Worm (Caenorhabditis elegans): Measurements from ENCODE around the gene F08D12.2.

Gene F08D12.2

DNA sequence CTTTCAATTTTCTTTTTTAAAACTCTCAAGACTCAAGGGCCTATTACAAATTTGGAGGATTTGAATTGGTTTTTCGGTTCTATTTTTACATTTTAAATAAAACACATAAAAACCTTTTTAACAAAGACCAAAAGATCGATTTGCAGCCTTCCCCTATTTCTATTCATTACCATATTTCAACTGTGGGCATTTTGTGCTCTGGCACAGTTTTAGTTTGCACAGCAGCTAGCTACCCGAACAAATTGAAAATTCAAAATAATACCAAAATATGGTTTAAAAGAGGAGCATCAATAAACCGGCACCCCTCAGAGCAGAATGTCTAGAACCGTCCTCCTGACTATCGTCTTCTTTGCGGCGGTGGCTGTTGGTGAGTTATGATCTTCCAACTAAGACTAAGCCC, at the start of gene F08D12.2:
F08D12.2 (plus strand) TSS at position 301 of the 400 bp plus-strand sequence.
- no peak for TF ChIP-seq nhr-10 (tag; optimal IDR thresholded peaks at IDR 0.05)
- TF ChIP-seq mes-2 (tag; optimal IDR thresholded peaks at IDR 0.05; ENCODE audit: poor library complexity, severe bottlenecking), result no peak
- no peak for TF ChIP-seq dmd-6 (GFP tag; IDR thresholded peaks at IDR 0.05)
- TF ChIP-seq zfp-2 (tag; optimal IDR thresholded peaks at IDR 0.05), result no peak
- no peak for TF ChIP-seq nhr-11 (tag; optimal IDR thresholded peaks at IDR 0.05)
- TF ChIP-seq ceh-62 (tag; optimal IDR thresholded peaks at IDR 0.05), result no peak
- no peak for TF ChIP-seq nhr-77 (tag; optimal IDR thresholded peaks at IDR 0.05)
- no peak for TF ChIP-seq sdz-12 (GFP tag; optimal IDR thresholded peaks at IDR 0.05)
- TF ChIP-seq dmd-8 (GFP tag; IDR thresholded peaks at IDR 0.05), result no peak
- TF ChIP-seq hmg-1.1 (GFP tag; IDR thresholded peaks at IDR 0.05), result no peak
- no peak for TF ChIP-seq nhr-28 (tag; optimal IDR thresholded peaks at IDR 0.05)
- TF ChIP-seq F49E8.2 (tag; optimal IDR thresholded peaks at IDR 0.05; ENCODE audit: borderline replicate concordance), result no peak
- TF ChIP-seq mdl-1 (tag; optimal IDR thresholded peaks at IDR 0.05), result no peak
- no peak for TF ChIP-seq unc-130 (GFP tag; optimal IDR thresholded peaks at IDR 0.05)
- no peak for TF ChIP-seq ama-1 (optimal IDR thresholded peaks at IDR 0.05)
- no peak for TF ChIP-seq daf-12 (tag; optimal IDR thresholded peaks at IDR 0.05)
- no peak for TF ChIP-seq gei-8 (GFP tag; optimal IDR thresholded peaks at IDR 0.05)
- no peak for TF ChIP-seq zip-2 (tag; optimal IDR thresholded peaks at IDR 0.05)
- TF ChIP-seq mxl-3 (GFP tag; optimal IDR thresholded peaks at IDR 0.05), result no peak
- TF ChIP-seq mxl-2 (GFP tag; conservative IDR thresholded peaks at IDR 0.05), result no peak

DNA sequence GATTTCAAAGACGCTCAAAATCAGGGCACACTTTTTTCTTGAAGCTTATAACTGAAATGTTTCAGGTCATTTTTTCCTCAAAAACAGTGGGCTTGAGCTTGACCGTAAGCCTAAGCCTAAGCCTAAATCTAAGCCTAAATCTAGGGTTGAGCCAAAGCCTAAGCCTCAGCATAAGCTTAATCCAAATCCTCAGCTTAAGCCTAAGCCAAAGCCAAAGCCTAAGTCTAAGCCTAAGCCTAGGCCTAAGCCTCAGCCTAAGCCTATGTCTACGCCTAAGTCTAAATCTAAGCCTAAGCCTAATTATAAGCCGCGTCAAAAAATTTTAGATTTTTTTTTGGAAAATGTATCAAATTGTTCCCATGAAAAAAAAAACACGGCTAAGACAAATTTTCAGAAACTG, 47.2 kb upstream of the F08D12.2 start:
- TF ChIP-seq ces-1 (GFP tag; optimal IDR thresholded peaks at IDR 0.05), result no peak

DNA sequence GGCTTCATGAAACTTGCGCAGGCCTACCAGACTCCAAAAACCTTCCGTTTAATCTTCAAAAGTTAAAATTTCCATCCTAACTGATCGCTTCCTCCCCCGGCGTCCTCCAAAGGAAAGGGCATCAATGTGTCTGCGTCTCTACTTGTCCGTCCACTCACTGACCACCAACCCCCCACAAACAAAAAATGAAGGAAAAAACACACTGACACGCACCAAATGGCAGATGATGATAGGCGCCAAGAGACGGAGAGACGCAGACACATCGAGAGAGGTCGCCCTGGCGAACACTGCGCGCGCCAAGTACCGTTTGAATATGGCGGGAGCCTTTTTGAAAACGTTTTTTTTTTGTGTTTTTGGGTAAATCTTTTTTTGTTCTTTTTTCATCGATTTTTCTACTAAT, 46.7 kb upstream of the F08D12.2 start:
- no peak for TF ChIP-seq Y48G9A.11 (GFP tag; IDR thresholded peaks at IDR 0.05)
- TF ChIP-seq mdl-1 (tag; optimal IDR thresholded peaks at IDR 0.05), result peak; percentile 28 to 37
- TF ChIP-seq T26A8.4 (GFP tag; IDR thresholded peaks at IDR 0.05), result no peak
- TF ChIP-seq vab-7 (GFP tag; IDR thresholded peaks at IDR 0.05), result no peak
- TF ChIP-seq hlh-30 (tag; optimal IDR thresholded peaks at IDR 0.05; ENCODE audit: insufficient read depth), result peak; percentile 46
- no peak for TF ChIP-seq lin-1 (GFP tag; IDR thresholded peaks at IDR 0.05)
- no peak for TF ChIP-seq sdz-12 (GFP tag; optimal IDR thresholded peaks at IDR 0.05)
- TF ChIP-seq arid-1 (GFP tag; conservative IDR thresholded peaks at IDR 0.05), result no peak
- TF ChIP-seq nhr-25 (tag; optimal IDR thresholded peaks at IDR 0.05; ENCODE audit: borderline replicate concordance, insufficient read depth), result peak; percentile 15
- TF ChIP-seq ceh-20 (GFP tag; IDR thresholded peaks at IDR 0.05), result no peak
- TF ChIP-seq aha-1 (tag), result peak; percentile 70
- TF ChIP-seq duxl-1 (tag; optimal IDR thresholded peaks at IDR 0.05; ENCODE audit: poor library complexity), result peak; percentile 84
- TF ChIP-seq Y5F2A.4 (GFP tag; optimal IDR thresholded peaks at IDR 0.05), result no peak
- TF ChIP-seq dmd-6 (GFP tag; IDR thresholded peaks at IDR 0.05), result 0 out of 2 replicates have a peak, but pooled peaks have one; percentile 8
- peak in 1 of 2 experiments; percentile 30 for TF ChIP-seq lsy-2 (tag; optimal IDR thresholded peaks at IDR 0.05)
- TF ChIP-seq hlh-11 (tag; optimal IDR thresholded peaks at IDR 0.05), result peak; percentile 21
- TF ChIP-seq mes-2 (tag; optimal IDR thresholded peaks at IDR 0.05; ENCODE audit: poor library complexity, severe bottlenecking), result peak; percentile 59
- no peak for TF ChIP-seq nhr-41 (GFP tag; IDR thresholded peaks at IDR 0.05)
- peak in 1 of 2 experiments; percentile 47 for TF ChIP-seq unc-62 (GFP tag; optimal IDR thresholded peaks at IDR 0.05 in 1 of 2)
- TF ChIP-seq unc-62 (tag; optimal IDR thresholded peaks at IDR 0.05), result no peak
- peak; percentile 64 for TF ChIP-seq mep-1 (tag; optimal IDR thresholded peaks at IDR 0.05)
- TF ChIP-seq dmd-9 (GFP tag; IDR thresholded peaks at IDR 0.05), result 0 out of 2 replicates have a peak, but pooled peaks have one; percentile 44
- peak; percentile 26 for TF ChIP-seq nhr-6 (tag; optimal IDR thresholded peaks at IDR 0.05)
- TF ChIP-seq hmg-1.1 (GFP tag; IDR thresholded peaks at IDR 0.05), result peak; percentile 72
- TF ChIP-seq dve-1 (tag; optimal IDR thresholded peaks at IDR 0.05; ENCODE audit: insufficient read depth), result no peak
- TF ChIP-seq egl-43 (GFP tag; IDR thresholded peaks at IDR 0.05), result 0 out of 2 replicates have a peak, but pooled peaks have one; percentile 7
- no peak for TF ChIP-seq unc-39 (tag; optimal IDR thresholded peaks at IDR 0.05)

All from whole organism, L4 larva.